Fruit fly (Drosophila melanogaster) whole organism, embryonic: ENCODE results near the gene CG33631.
A peak's percentile ranks its signal among the peaks of the same experiment; 100 is the strongest.

Source experiments
- Atf3 ChIP-seq: fragments of 200-800 bp; sonication (Bioruptor generic); optimal IDR thresholded peaks from 3 replicates; lab custom pipeline; 2016; ENCODE audit warnings: missing biosample characterization, missing genetic modification characterization
- Bgb ChIP-seq: fragments of 200-800 bp; sonication (Bioruptor generic); IDR thresholded peaks from 2 replicates; pipeline ENCODE4 v1.3.6; 2022; ENCODE audit warnings: missing biosample characterization, missing genetic modification characterization; ENCODE audit not compliant: partially characterized antibody
- CG10267 ChIP-seq: fragments of 200-800 bp; sonication (Bioruptor generic); optimal IDR thresholded peaks from 2 replicates; lab custom pipeline; 2018; ENCODE audit warnings: missing biosample characterization, mild to moderate bottlenecking, missing genetic modification characterization, moderate library complexity
- CG11247 ChIP-seq: fragments of 200-800 bp; sonication (Bioruptor generic); IDR thresholded peaks from 2 replicates; pipeline ENCODE4 v1.3.6; 2022; ENCODE audit warnings: missing biosample characterization, missing genetic modification characterization
- CG13287 ChIP-seq: fragments of 200-800 bp; sonication (Bioruptor generic); IDR thresholded peaks from 2 replicates; pipeline ENCODE4 v1.3.6; 2022; ENCODE audit warnings: missing biosample characterization, missing genetic modification characterization; ENCODE audit not compliant: partially characterized antibody
- CG13894 ChIP-seq: fragments of 200-800 bp; sonication (Bioruptor generic); optimal IDR thresholded peaks from 3 replicates; lab custom pipeline; 2018; ENCODE audit warnings: missing biosample characterization, mild to moderate bottlenecking, missing genetic modification characterization, moderate library complexity
- CG18476 ChIP-seq: fragments of 200-800 bp; sonication (Bioruptor generic); optimal IDR thresholded peaks from 2 replicates; lab custom pipeline; 2016; ENCODE audit warnings: missing biosample characterization, mild to moderate bottlenecking, missing genetic modification characterization
- CG2120 ChIP-seq: fragments of 200-800 bp; sonication (Bioruptor generic); optimal IDR thresholded peaks from 3 replicates; lab custom pipeline; 2016; ENCODE audit warnings: missing biosample characterization, missing genetic modification characterization
- CG3163 ChIP-seq: fragments of 200-800 bp; sonication (Bioruptor generic); optimal IDR thresholded peaks from 3 replicates; lab custom pipeline; 2016; ENCODE audit warnings: missing biosample characterization, missing genetic modification characterization
- CG3281 ChIP-seq: fragments of 200-800 bp; sonication (Bioruptor generic); optimal IDR thresholded peaks from 3 replicates; lab custom pipeline; 2017; ENCODE audit warnings: missing biosample characterization, mild to moderate bottlenecking, missing genetic modification characterization
- CG4404 ChIP-seq: fragments of 200-800 bp; sonication (Bioruptor generic); IDR thresholded peaks from 2 replicates; pipeline ENCODE4 v1.3.6; 2022; ENCODE audit warnings: missing biosample characterization, missing genetic modification characterization
- CG5180 ChIP-seq: fragments of 200-800 bp; sonication (Bioruptor generic); optimal IDR thresholded peaks from 3 replicates; lab custom pipeline; 2017; ENCODE audit warnings: missing biosample characterization, missing genetic modification characterization, mild to moderate bottlenecking, moderate library complexity, missing genetic modification reagents
- CG6765 ChIP-seq: fragments of 200-800 bp; sonication (Bioruptor generic); optimal IDR thresholded peaks from 3 replicates; lab custom pipeline; 2017; ENCODE audit warnings: missing biosample characterization, mild to moderate bottlenecking, missing genetic modification characterization
- CG8281 ChIP-seq: fragments of 200-800 bp; sonication (Bioruptor generic); optimal IDR thresholded peaks from 2 replicates; lab custom pipeline; 2018; ENCODE audit warnings: missing biosample characterization, mild to moderate bottlenecking, missing genetic modification characterization, moderate library complexity
- CG9215 ChIP-seq: fragments of 200-800 bp; sonication (Bioruptor generic); IDR thresholded peaks from 2 replicates; pipeline ENCODE4 v1.3.6; 2022; ENCODE audit warnings: missing biosample characterization, missing genetic modification characterization
- CG9797 ChIP-seq: fragments of 200-800 bp; sonication (Bioruptor generic); optimal IDR thresholded peaks from 3 replicates; lab custom pipeline; 2018; ENCODE audit warnings: missing biosample characterization, mild to moderate bottlenecking, missing genetic modification characterization
- Doc2 ChIP-seq: fragments of 200-800 bp; sonication (Bioruptor generic); IDR thresholded peaks from 2 replicates; pipeline ENCODE4 v1.3.6; 2022; ENCODE audit warnings: missing biosample characterization, missing genetic modification characterization
- Doc3 ChIP-seq: fragments of 200-800 bp; sonication (Bioruptor generic); IDR thresholded peaks from 3 replicates; pipeline ENCODE4 v1.3.6; 2022; ENCODE audit warnings: missing biosample characterization, missing genetic modification characterization; ENCODE audit not compliant: partially characterized antibody
- Drgx ChIP-seq: fragments of 200-800 bp; sonication (Bioruptor generic); IDR thresholded peaks from 2 replicates; pipeline ENCODE4 v1.3.6; 2022; ENCODE audit warnings: missing biosample characterization, missing genetic modification characterization
- Ets65A ChIP-seq: fragments of 200-800 bp; sonication (Bioruptor generic); peaks from one replicate; lab custom pipeline; 2016; ENCODE audit warnings: missing biosample characterization, missing genetic modification characterization
- GATAe ChIP-seq: fragments of 200-800 bp; sonication (Bioruptor generic); conservative IDR thresholded peaks from 2 replicates; pipeline ENCODE4 v1.3.6; 2022; ENCODE audit warnings: missing biosample characterization, missing genetic modification characterization
- HLH54F ChIP-seq: fragments of 200-800 bp; sonication (Bioruptor generic); optimal IDR thresholded peaks from 3 replicates; lab custom pipeline; 2016; ENCODE audit warnings: missing biosample characterization, missing genetic modification characterization
- Med ChIP-seq: fragments of 200-800 bp; sonication (Bioruptor generic); peaks from one replicate; lab custom pipeline; 2016; ENCODE audit warnings: missing biosample characterization, missing genetic modification characterization, mild to moderate bottlenecking, inconsistent platforms, moderate library complexity
- Neu2 ChIP-seq: fragments of 200-800 bp; sonication (Bioruptor generic); optimal IDR thresholded peaks from 3 replicates; lab custom pipeline; 2016; ENCODE audit warnings: missing biosample characterization, missing genetic modification characterization, borderline replicate concordance
- Pdp1 ChIP-seq, 2 experiments: fragments of 200-800 bp; sonication (Bioruptor generic); optimal IDR thresholded peaks; 3 replicates each; lab custom pipeline; 2016; ENCODE audit warnings: missing biosample characterization in 2 of 2, missing genetic modification characterization in 2 of 2, mild to moderate bottlenecking in 1 of 2, moderate library complexity in 1 of 2
- Side ChIP-seq: fragments of 200-800 bp; sonication (Bioruptor generic); optimal IDR thresholded peaks from 2 replicates; lab custom pipeline; 2016; ENCODE audit warnings: missing biosample characterization, missing genetic modification characterization
- Sin3A ChIP-seq: fragments of >200 bp; optimal IDR thresholded peaks from 2 replicates; lab custom pipeline; 2018
- ap ChIP-seq: fragments of 200-800 bp; sonication (Bioruptor generic); IDR thresholded peaks from 2 replicates; pipeline ENCODE4 v1.3.6; 2022; ENCODE audit warnings: missing biosample characterization, missing genetic modification characterization
- cad ChIP-seq: fragments of >200 bp; optimal IDR thresholded peaks from 2 replicates; lab custom pipeline; 2017; ENCODE audit warnings: missing biosample characterization, missing genetic modification characterization
- cas ChIP-seq: fragments of 200-800 bp; sonication (Bioruptor generic); IDR thresholded peaks from 2 replicates; pipeline ENCODE4 v1.3.6; 2022; ENCODE audit warnings: missing biosample characterization, missing genetic modification characterization
- chif ChIP-seq, 2 experiments: fragments of 200-800 bp; sonication (Bioruptor generic); optimal IDR thresholded peaks; 3 replicates each; lab custom pipeline; 2016; ENCODE audit warnings: missing biosample characterization in 2 of 2, missing genetic modification characterization in 2 of 2
- dimm ChIP-seq: fragments of 200-800 bp; sonication (Bioruptor generic); IDR thresholded peaks from 2 replicates; pipeline ENCODE4 v1.3.6; 2022; ENCODE audit warnings: missing biosample characterization, missing genetic modification characterization
- emc ChIP-seq: fragments of 200-800 bp; sonication (Bioruptor generic); optimal IDR thresholded peaks from 2 replicates; lab custom pipeline; 2016; ENCODE audit warnings: missing biosample characterization, missing genetic modification characterization
- ems ChIP-seq: fragments of 200-800 bp; sonication (Bioruptor generic); optimal IDR thresholded peaks from 3 replicates; lab custom pipeline; 2016; ENCODE audit warnings: missing biosample characterization, missing genetic modification characterization
- eyg ChIP-seq: fragments of 200-800 bp; sonication (Bioruptor generic); optimal IDR thresholded peaks from 3 replicates; lab custom pipeline; 2016; ENCODE audit warnings: missing biosample characterization, missing genetic modification characterization
- gfzf ChIP-seq: fragments of 200-800 bp; sonication (Bioruptor generic); optimal IDR thresholded peaks from 2 replicates; lab custom pipeline; 2016; ENCODE audit warnings: missing biosample characterization, mild to moderate bottlenecking, missing genetic modification characterization, moderate library complexity
- gsb-n ChIP-seq: fragments of 200-800 bp; sonication (Bioruptor generic); optimal IDR thresholded peaks from 3 replicates; lab custom pipeline; 2018; ENCODE audit warnings: missing biosample characterization, mild to moderate bottlenecking, missing genetic modification characterization
- hb ChIP-seq: fragments of 200-800 bp; sonication (Bioruptor generic); IDR thresholded peaks from 3 replicates; pipeline ENCODE4 v1.3.6; 2022; ENCODE audit warnings: missing biosample characterization, missing genetic modification characterization; ENCODE audit not compliant: partially characterized antibody
- lmd ChIP-seq: fragments of 200-800 bp; sonication (Bioruptor generic); IDR thresholded peaks from 2 replicates; pipeline ENCODE4 v1.3.6; 2022; ENCODE audit warnings: missing biosample characterization, missing genetic modification characterization
- mld ChIP-seq: fragments of 200-800 bp; sonication (Bioruptor generic); IDR thresholded peaks from 3 replicates; pipeline ENCODE4 v1.3.6; 2022; ENCODE audit warnings: missing biosample characterization, missing genetic modification characterization; ENCODE audit not compliant: partially characterized antibody
- otp ChIP-seq: fragments of 200-800 bp; sonication (Bioruptor generic); IDR thresholded peaks from 3 replicates; pipeline ENCODE4, ENCODE4 v1.3.6; 2022; ENCODE audit warnings: missing biosample characterization, missing genetic modification characterization
- pb ChIP-seq: fragments of 200-800 bp; sonication (Bioruptor generic); optimal IDR thresholded peaks from 3 replicates; lab custom pipeline; 2016; ENCODE audit warnings: missing biosample characterization, missing genetic modification characterization
- pita ChIP-seq: fragments of 200-800 bp; sonication (Bioruptor generic); optimal IDR thresholded peaks from 2 replicates; lab custom pipeline; 2017; ENCODE audit warnings: missing biosample characterization, mild to moderate bottlenecking, missing genetic modification characterization
- prd ChIP-seq, 3 experiments: fragments of >200 bp in 2 of 3; fragments of 200-800 bp in 1 of 3; sonication (Bioruptor generic) in 1 of 3; optimal IDR thresholded peaks in 2 of 3; IDR thresholded peaks in 1 of 3; 2 replicates in 2 of 3; 3 replicates in 1 of 3; pipeline versions ENCODE4 v1.3.6 to Lab custom; 2017 to 2022; ENCODE audit warnings: missing biosample characterization in 1 of 3, missing genetic modification characterization in 1 of 3
- pzg ChIP-seq: fragments of 200-800 bp; sonication (Bioruptor generic); optimal IDR thresholded peaks from 3 replicates; lab custom pipeline; 2018; ENCODE audit warnings: missing biosample characterization, mild to moderate bottlenecking, missing genetic modification characterization, moderate library complexity
- shn ChIP-seq: fragments of 200-800 bp; sonication (Bioruptor generic); optimal IDR thresholded peaks from 3 replicates; lab custom pipeline; 2016; ENCODE audit warnings: missing biosample characterization, missing genetic modification characterization
- slbo ChIP-seq: fragments of 200-800 bp; sonication (Bioruptor generic); IDR thresholded peaks from 2 replicates; pipeline ENCODE4 v1.3.6; 2022; ENCODE audit warnings: missing biosample characterization, missing genetic modification characterization
- slou ChIP-seq: fragments of 200-800 bp; sonication (Bioruptor generic); optimal IDR thresholded peaks from 3 replicates; lab custom pipeline; 2016; ENCODE audit warnings: missing biosample characterization, missing genetic modification characterization
- tin ChIP-seq: fragments of 200-800 bp; sonication (Bioruptor generic); optimal IDR thresholded peaks from 3 replicates; lab custom pipeline; 2016; ENCODE audit warnings: missing biosample characterization, missing genetic modification characterization
- trem ChIP-seq: fragments of 200-800 bp; optimal IDR thresholded peaks from 3 replicates; lab custom pipeline; 2019; ENCODE audit warnings: missing biosample characterization, mild to moderate bottlenecking, missing genetic modification characterization, moderate library complexity
- usp ChIP-seq: fragments of >200 bp; optimal IDR thresholded peaks from 2 replicates; lab custom pipeline; 2017; ENCODE audit warnings: missing biosample characterization, missing genetic modification characterization
- vfl ChIP-seq: fragments of 200-800 bp; sonication (Bioruptor generic); optimal IDR thresholded peaks from 2 replicates; lab custom pipeline; 2016; ENCODE audit warnings: missing biosample characterization, missing genetic modification characterization

Gene CG33631

DNA sequence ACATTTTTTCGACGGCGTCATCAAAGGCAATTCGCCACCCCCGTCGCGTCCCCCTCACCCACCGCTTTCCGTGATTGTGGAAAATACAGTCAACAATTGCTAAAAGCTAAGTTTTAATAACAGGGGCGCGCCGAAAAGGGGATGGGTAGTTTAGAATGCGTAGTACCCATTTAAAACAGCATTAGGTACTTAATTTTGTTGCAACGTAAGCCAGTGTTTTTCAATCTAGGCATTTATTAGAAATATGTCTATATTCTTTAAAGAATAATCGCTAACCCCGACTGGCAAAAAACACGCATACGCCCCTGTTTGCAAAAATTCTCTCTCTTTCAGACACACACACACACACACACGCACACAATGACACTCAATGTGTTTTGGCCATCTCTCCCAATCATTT lies 21.1 kb downstream of the CG33631 start (continued):
- TF ChIP-seq CG9215 (GFP tag; lab: Robert Waterston, UW) = peak; percentile 67
- TF ChIP-seq CG6765 (GFP tag; lab: Kevin White, UChicago) = no peak
- no peak for TF ChIP-seq chif (GFP tag; optimal IDR thresholded peaks at IDR 0.05; lab: Kevin White, UChicago)
- no peak for TF ChIP-seq CG8281
- TF ChIP-seq Pdp1 (GFP tag; optimal IDR thresholded peaks at IDR 0.05; lab: Kevin White, UChicago) = peak; percentile 8 to 27
- peak; percentile 64 for TF ChIP-seq CG11247
- TF ChIP-seq trem (tag; lab: Kevin White, UChicago) = no peak
- TF ChIP-seq Atf3 (GFP tag; lab: Kevin White, UChicago) = no peak
- no peak for TF ChIP-seq pzg (GFP tag; lab: Kevin White, UChicago)
- TF ChIP-seq CG13287 = no peak
- TF ChIP-seq slbo (GFP tag; lab: Robert Waterston, UW) = peak; percentile 90
- no peak for TF ChIP-seq ap (GFP tag; lab: Robert Waterston, UW)
- no peak for TF ChIP-seq CG18476 (GFP tag; lab: Kevin White, UChicago)
- TF ChIP-seq CG3163 = no peak
- peak; percentile 9 for TF ChIP-seq eyg (GFP tag; lab: Kevin White, UChicago)
- TF ChIP-seq CG2120 = peak; percentile 91
- TF ChIP-seq Neu2 (GFP tag; lab: Kevin White, UChicago) = no peak
- TF ChIP-seq hb (GFP tag; lab: Robert Waterston, UW) = no peak
- TF ChIP-seq vfl (GFP tag; lab: Kevin White, UChicago) = peak; percentile 26
- no peak for TF ChIP-seq gsb-n (tag; lab: Kevin White, UChicago)
- no peak for TF ChIP-seq Side (GFP tag; lab: Kevin White, UChicago)
- TF ChIP-seq Doc3 (GFP tag; lab: Robert Waterston, UW) = no peak
- no peak for TF ChIP-seq CG5180 (GFP tag; lab: Kevin White, UChicago)
- TF ChIP-seq HLH54F (GFP tag; lab: Kevin White, UChicago) = peak; percentile 74
- no peak for TF ChIP-seq CG10267 (tag; lab: Kevin White, UChicago)
- no peak for TF ChIP-seq GATAe (GFP tag; lab: Robert Waterston, UW)
- TF ChIP-seq Bgb (GFP tag; lab: Robert Waterston, UW) = no peak
- no peak for TF ChIP-seq prd (optimal IDR thresholded peaks at IDR 0.05; lab: Kevin White, UChicago)
- TF ChIP-seq prd (GFP tag; IDR thresholded peaks at IDR 0.05; lab: Robert Waterston, UW) = peak; percentile 66
- peak; percentile 20 for TF ChIP-seq CG13894 (tag; lab: Kevin White, UChicago)
- TF ChIP-seq pita (GFP tag; lab: Kevin White, UChicago) = no peak
- peak; percentile 65; the same call in 1 of the 2 replicates for TF ChIP-seq lmd (GFP tag; lab: Robert Waterston, UW)
- peak; percentile 97 for TF ChIP-seq Ets65A (GFP tag; lab: Kevin White, UChicago)
- peak; percentile 62 for TF ChIP-seq CG4404 (GFP tag; lab: Robert Waterston, UW)
- no peak for TF ChIP-seq cas
- TF ChIP-seq usp (GFP tag; lab: Kevin White, UChicago) = no peak
- no peak for TF ChIP-seq pb (GFP tag; lab: Kevin White, UChicago)
- no peak for TF ChIP-seq Doc2 (GFP tag; lab: Robert Waterston, UW)
- TF ChIP-seq mld (GFP tag; lab: Robert Waterston, UW) = no peak
- no peak for TF ChIP-seq emc
- peak; percentile 42 for TF ChIP-seq ems (GFP tag; lab: Kevin White, UChicago)
- no peak for TF ChIP-seq dimm (GFP tag; lab: Robert Waterston, UW)
- TF ChIP-seq gfzf (GFP tag; lab: Kevin White, UChicago) = no peak
- TF ChIP-seq shn = no peak
- no peak for TF ChIP-seq otp (GFP tag; lab: Robert Waterston, UW)
- no peak for TF ChIP-seq cad (GFP tag; lab: Kevin White, UChicago)
- peak; percentile 2 for TF ChIP-seq tin (GFP tag; lab: Kevin White, UChicago)
- TF ChIP-seq Sin3A (lab: Kevin White, UChicago) = no peak
- peak; percentile 79 for TF ChIP-seq CG3281 (GFP tag; lab: Kevin White, UChicago)
- no peak for TF ChIP-seq CG9797 (GFP tag; lab: Kevin White, UChicago)
- TF ChIP-seq Med (GFP tag; lab: Kevin White, UChicago) = peak; percentile 94
- TF ChIP-seq Drgx (GFP tag; lab: Robert Waterston, UW) = no peak
- TF ChIP-seq slou (GFP tag; lab: Kevin White, UChicago) = no peak
